Worm (Caenorhabditis elegans) whole organism, L2 larva: ENCODE results near the gene R07E5.15.

ENCODE experiments used
- C34F6.9 ChIP-seq: fragments of 150-350 bp; optimal IDR thresholded peaks from 2 replicates; lab custom pipeline; 2014; ENCODE audit warnings: missing biosample characterization, missing genetic modification characterization
- F13H6.1 ChIP-seq: sonication (generic microtip); optimal IDR thresholded peaks from 2 replicates; lab custom pipeline; 2016; ENCODE audit warnings: missing genetic modification characterization, missing compliant biosample characterization
- R02D3.7 ChIP-seq: fragments of 150-350 bp; optimal IDR thresholded peaks from 2 replicates; lab custom pipeline; 2014; ENCODE audit warnings: missing biosample characterization, missing genetic modification characterization
- Y55F3AM.14 ChIP-seq: fragments of 200-800 bp; sonication (Bioruptor generic); optimal IDR thresholded peaks from 2 replicates; lab custom pipeline; 2018; ENCODE audit warnings: mild to moderate bottlenecking, missing genetic modification characterization, missing compliant biosample characterization
- blmp-1 ChIP-seq: sonication (generic microtip); optimal IDR thresholded peaks from 2 replicates; lab custom pipeline; 2017; ENCODE audit warnings: missing genetic modification characterization, mild to moderate bottlenecking, missing compliant biosample characterization, antibody characterized with exemption, moderate library complexity; ENCODE audit not compliant: insufficient read depth
- ceh-16 ChIP-seq: fragments of 150-350 bp; optimal IDR thresholded peaks from 2 replicates; lab custom pipeline; 2014; ENCODE audit warnings: missing biosample characterization, missing genetic modification characterization
- ceh-82 ChIP-seq: fragments of 150-350 bp; optimal IDR thresholded peaks from 2 replicates; lab custom pipeline; 2014; ENCODE audit warnings: missing biosample characterization, missing genetic modification characterization
- crh-2 ChIP-seq: sonication (generic microtip); optimal IDR thresholded peaks from 2 replicates; lab custom pipeline; 2017; ENCODE audit warnings: missing biosample characterization, missing genetic modification characterization
- egl-27 ChIP-seq: sonication (generic microtip); optimal IDR thresholded peaks from 3 replicates; lab custom pipeline; 2017; ENCODE audit warnings: missing biosample characterization, missing genetic modification reagents, missing genetic modification characterization
- elt-1 ChIP-seq: fragments of 150-350 bp; optimal IDR thresholded peaks from 2 replicates; lab custom pipeline; 2014; ENCODE audit warnings: missing biosample characterization, missing genetic modification characterization
- fos-1 ChIP-seq: fragments of 150-350 bp; optimal IDR thresholded peaks from 2 replicates; lab custom pipeline; 2014; ENCODE audit warnings: missing biosample characterization, missing genetic modification characterization
- lin-11 ChIP-seq: fragments of 150-350 bp; sonication (generic microtip); optimal IDR thresholded peaks from 2 replicates; lab custom pipeline; 2014; ENCODE audit warnings: missing biosample characterization, missing genetic modification characterization, inconsistent platforms, mixed read lengths
- lin-13 ChIP-seq: fragments of 150-350 bp; optimal IDR thresholded peaks from 2 replicates; lab custom pipeline; 2014; ENCODE audit warnings: missing biosample characterization, missing genetic modification reagents, missing genetic modification characterization
- lin-39 ChIP-seq: fragments of 150-350 bp; optimal IDR thresholded peaks from 2 replicates; lab custom pipeline; 2014; ENCODE audit warnings: missing biosample characterization, missing genetic modification reagents, missing genetic modification characterization
- lsy-2 ChIP-seq, 2 experiments: fragments of 150-350 bp in 1 of 2; sonication (generic microtip) in 1 of 2; optimal IDR thresholded peaks; 2 replicates each; lab custom pipeline; 2014 to 2017; ENCODE audit warnings: missing biosample characterization in 2 of 2, missing genetic modification characterization in 2 of 2
- mbf-1 ChIP-seq: sonication (generic microtip); optimal IDR thresholded peaks from 2 replicates; lab custom pipeline; 2017; ENCODE audit warnings: missing biosample characterization, missing genetic modification characterization
- mdl-1 ChIP-seq, 2 experiments: fragments of 150-350 bp in 1 of 2; sonication (generic microtip) in 1 of 2; optimal IDR thresholded peaks; 2 replicates each; lab custom pipeline; 2017; ENCODE audit warnings: missing biosample characterization in 2 of 2, missing genetic modification characterization in 2 of 2
- nhr-12 ChIP-seq: fragments of 150-350 bp; optimal IDR thresholded peaks from 2 replicates; lab custom pipeline; 2014; ENCODE audit warnings: missing biosample characterization, missing genetic modification characterization
- nhr-129 ChIP-seq: fragments of 150-350 bp; optimal IDR thresholded peaks from 2 replicates; lab custom pipeline; 2014; ENCODE audit warnings: missing biosample characterization, missing genetic modification characterization
- nhr-21 ChIP-seq: fragments of 150-350 bp; optimal IDR thresholded peaks from 2 replicates; lab custom pipeline; 2014; ENCODE audit warnings: missing biosample characterization, missing genetic modification characterization
- nhr-237 ChIP-seq: fragments of 150-350 bp; optimal IDR thresholded peaks from 2 replicates; lab custom pipeline; 2014; ENCODE audit warnings: missing biosample characterization, missing genetic modification characterization
- nhr-77 ChIP-seq: fragments of 150-350 bp; optimal IDR thresholded peaks from 2 replicates; lab custom pipeline; 2014; ENCODE audit warnings: missing biosample characterization, missing genetic modification characterization
- peb-1 ChIP-seq: fragments of 150-350 bp; optimal IDR thresholded peaks from 2 replicates; lab custom pipeline; 2014; ENCODE audit warnings: missing biosample characterization, missing genetic modification characterization
- skn-1 ChIP-seq: sonication (generic microtip); optimal IDR thresholded peaks from 2 replicates; lab custom pipeline; 2017; ENCODE audit warnings: missing biosample characterization, missing genetic modification characterization
- sma-3 ChIP-seq: sonication (generic microtip); optimal IDR thresholded peaks from 2 replicates; lab custom pipeline; 2016; ENCODE audit warnings: missing genetic modification reagents, missing genetic modification characterization, missing compliant biosample characterization
- unc-39 ChIP-seq: fragments of 150-350 bp; optimal IDR thresholded peaks from 2 replicates; lab custom pipeline; 2014; ENCODE audit warnings: missing biosample characterization, missing genetic modification characterization
- unc-55 ChIP-seq: fragments of 150-350 bp; sonication (generic microtip); optimal IDR thresholded peaks from 3 replicates; lab custom pipeline; 2014; ENCODE audit warnings: missing biosample characterization, missing genetic modification reagents, missing genetic modification characterization
- unc-62 ChIP-seq: fragments of 150-350 bp; optimal IDR thresholded peaks from 2 replicates; lab custom pipeline; 2014; ENCODE audit warnings: missing biosample characterization, missing genetic modification reagents, missing genetic modification characterization
- ztf-1 ChIP-seq: fragments of 200-800 bp; sonication (Bioruptor generic); conservative IDR thresholded peaks from 2 replicates; pipeline ENCODE4 v1.3.6; 2022; ENCODE audit warnings: missing genetic modification characterization, missing compliant biosample characterization
- ztf-4 ChIP-seq: fragments of 150-350 bp; optimal IDR thresholded peaks from 2 replicates; lab custom pipeline; 2014; ENCODE audit warnings: missing biosample characterization, missing genetic modification characterization

Gene R07E5.15

ce11 chrIII:4359208-4359607 is 42.0 kb upstream of the R07E5.15 start:
- TF ChIP-seq lsy-2 (tag; optimal IDR thresholded peaks at IDR 0.05; lab: Kevin White, UChicago): peak in 1 of 2 experiments; percentile 2
- no peak for TF ChIP-seq elt-1 (tag; lab: Kevin White, UChicago)

ce11 chrIII:4359900-4360299 is 41.3 kb upstream of the R07E5.15 start:
- TF ChIP-seq sma-3 (GFP tag; lab: Kevin White, UChicago) (no peak), unc-39 (tag; lab: Kevin White, UChicago) (no peak), nhr-21 (no peak), peb-1 (tag; lab: Kevin White, UChicago) (no peak), mdl-1 (tag; optimal IDR thresholded peaks at IDR 0.05; lab: Kevin White, UChicago) (no peak), F13H6.1 (tag; lab: Kevin White, UChicago) (no peak), mbf-1 (tag; lab: Kevin White, UChicago) (no peak), nhr-77 (tag; lab: Kevin White, UChicago) (no peak), fos-1 (tag; lab: Kevin White, UChicago) (no peak), ztf-4 (tag; lab: Kevin White, UChicago) (no peak), nhr-129 (tag; lab: Kevin White, UChicago) (no peak), ceh-16 (tag; lab: Kevin White, UChicago) (no peak)

DNA sequence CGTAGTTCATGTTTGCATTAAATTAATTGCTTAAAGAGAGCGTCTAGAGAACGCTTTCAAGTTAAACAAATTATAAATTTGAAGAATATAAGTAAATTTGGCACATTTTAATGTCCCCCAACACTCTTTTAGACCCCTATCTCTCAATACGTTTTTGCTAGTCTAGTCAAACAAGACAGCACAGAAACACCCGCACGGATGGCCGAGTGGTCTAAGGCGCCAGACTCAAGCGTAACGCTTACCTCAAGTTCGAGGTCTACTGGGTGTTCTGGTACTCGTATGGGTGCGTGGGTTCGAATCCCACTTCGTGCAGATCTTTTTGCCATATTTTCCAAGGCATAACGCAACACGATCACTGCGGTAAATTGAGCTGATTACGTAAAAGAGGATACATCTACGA is 38.9 kb upstream of the R07E5.15 start:
- TF ChIP-seq ceh-16 (tag; lab: Kevin White, UChicago): no peak
- peak; percentile 31 for TF ChIP-seq sma-3 (GFP tag; lab: Kevin White, UChicago)
- TF ChIP-seq F13H6.1 (tag; lab: Kevin White, UChicago): peak; percentile 17
- TF ChIP-seq fos-1 (tag; lab: Kevin White, UChicago): peak; percentile 28
- TF ChIP-seq, all 48 proteins: peak for 3

DNA sequence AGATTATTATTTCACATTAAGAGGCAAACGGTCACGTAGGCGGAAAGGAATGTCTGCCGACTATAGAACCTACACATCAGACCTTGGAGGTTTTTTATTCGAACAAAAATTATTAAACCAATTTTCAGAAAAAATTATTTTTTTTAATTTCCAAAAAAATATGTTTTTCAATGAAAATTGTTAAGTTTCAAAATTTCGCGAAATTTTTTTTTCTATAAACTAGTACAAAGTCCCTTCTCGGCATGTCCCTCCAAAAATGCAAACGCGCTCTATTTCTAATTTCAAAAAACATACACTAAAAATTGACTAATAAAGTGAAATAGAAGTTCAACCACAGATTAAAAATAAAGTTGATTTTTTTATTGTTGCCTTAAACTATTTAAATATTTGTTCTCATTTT is 36.3 kb upstream of the R07E5.15 start, which contains the start of gene ckb-1:
TSS of gene ckb-1 (plus strand) at position 301 of the 400 bp plus-strand sequence.
- TF ChIP-seq fos-1 (tag; lab: Kevin White, UChicago): peak; percentile 29
- no peak for TF ChIP-seq lin-39 (tag; lab: Kevin White, UChicago)
- peak in 1 of 2 experiments; percentile 10 for TF ChIP-seq lsy-2 (tag; optimal IDR thresholded peaks at IDR 0.05; lab: Kevin White, UChicago)
- TF ChIP-seq peb-1 (tag; lab: Kevin White, UChicago): no peak
- peak; percentile 24 for TF ChIP-seq C34F6.9 (tag; lab: Kevin White, UChicago)
- no peak for TF ChIP-seq ztf-1 (GFP tag; lab: Robert Waterston, UW)
- no peak for TF ChIP-seq unc-62 (GFP tag; lab: Kevin White, UChicago)
- peak; percentile 42 for TF ChIP-seq unc-55
- TF ChIP-seq nhr-237 (tag; lab: Kevin White, UChicago): no peak

DNA sequence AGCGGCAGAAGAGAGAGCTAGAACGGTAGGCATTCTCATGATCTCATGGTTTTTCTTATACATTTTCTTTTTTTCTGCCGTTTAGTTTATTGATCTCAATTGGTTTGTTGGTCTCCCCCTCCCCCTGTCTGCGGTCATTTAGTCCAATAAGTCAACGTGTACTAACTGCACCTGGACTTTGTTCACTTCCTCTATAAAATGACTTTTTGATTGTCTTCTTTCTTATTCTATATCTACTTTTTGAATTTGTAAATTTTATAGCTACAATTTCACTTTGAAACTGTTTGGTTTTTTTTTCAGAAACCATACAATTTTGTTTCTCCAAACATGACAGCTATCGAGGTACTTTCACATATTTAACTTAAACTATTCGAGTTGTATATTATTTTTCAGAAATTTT is 33.6 kb upstream of the R07E5.15 start, which contains the start of gene ckb-2:
TSS of gene ckb-2 (plus strand) at position 301 of the 400 bp plus-strand sequence.
- TF ChIP-seq ceh-16 (tag; lab: Kevin White, UChicago): no peak
- TF ChIP-seq F13H6.1 (tag; lab: Kevin White, UChicago): no peak
- no peak for TF ChIP-seq lin-13 (GFP tag; lab: Kevin White, UChicago)
- no peak for TF ChIP-seq fos-1 (tag; lab: Kevin White, UChicago)
- TF ChIP-seq sma-3 (GFP tag; lab: Kevin White, UChicago): no peak

DNA sequence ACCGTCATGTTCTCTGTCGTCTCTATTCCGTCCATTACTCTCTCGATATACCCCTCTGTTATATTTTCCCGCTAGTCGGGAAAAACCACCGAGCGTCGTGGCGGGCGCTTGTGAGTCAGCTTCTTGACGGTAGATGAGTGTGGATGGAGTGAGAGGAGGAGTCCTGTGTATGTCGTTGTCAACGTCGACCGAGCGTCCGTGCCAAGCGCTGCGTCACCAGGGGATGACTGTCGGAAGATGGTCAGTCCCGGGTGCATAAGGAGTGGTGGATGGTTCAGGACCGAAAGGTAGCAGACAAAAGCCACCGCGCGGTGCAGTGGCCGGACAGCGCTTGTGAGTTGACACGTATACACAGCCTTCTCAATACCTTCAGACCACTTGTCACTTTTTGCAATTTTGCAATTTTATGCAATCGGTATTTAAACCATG is 31.8 kb upstream of the R07E5.15 start:
- TF ChIP-seq F13H6.1 (tag; lab: Kevin White, UChicago) (peak; percentile 30), nhr-129 (tag; lab: Kevin White, UChicago) (peak; percentile 63), unc-55 (peak; percentile 14), nhr-21 (peak; percentile 39), crh-2 (tag; lab: Kevin White, UChicago) (peak; percentile 43), fos-1 (tag; lab: Kevin White, UChicago) (peak; percentile 64), C34F6.9 (tag; lab: Kevin White, UChicago) (peak; percentile 15), sma-3 (GFP tag; lab: Kevin White, UChicago) (peak; percentile 45)
- TF ChIP-seq, all 48 proteins: peak for 8; not testable (repeated sequence) for 40

ce11 chrIII:4370585-4370984 is 30.7 kb upstream of the R07E5.15 start, which contains the start of gene ckb-3:
ckb-3 (plus strand) TSS chrIII:4370885.
- TF ChIP-seq ceh-82 (tag; lab: Kevin White, UChicago) (no peak), nhr-21 (no peak), egl-27 (tag; lab: Kevin White, UChicago) (no peak), Y55F3AM.14 (GFP tag; lab: Kevin White, UChicago) (no peak), blmp-1 (tag; lab: Kevin White, UChicago) (no peak), R02D3.7 (tag; lab: Kevin White, UChicago) (no peak), elt-1 (tag; lab: Kevin White, UChicago) (no peak), skn-1 (tag; lab: Kevin White, UChicago) (no peak), nhr-12 (tag; lab: Kevin White, UChicago) (no peak), lin-11 (tag; lab: Kevin White, UChicago) (no peak), nhr-77 (tag; lab: Kevin White, UChicago) (no peak)
